Worm (Caenorhabditis elegans) whole organism, early embryonic: ENCODE data around the gene skr-13.

Source experiments
- B0310.2 ChIP-seq: sonication (generic microtip); optimal IDR thresholded peaks from 2 replicates; lab custom pipeline; 2016; ENCODE audit warnings: mild to moderate bottlenecking, missing genetic modification characterization, missing compliant biosample characterization
- aly-1 ChIP-seq: sonication (generic microtip); optimal IDR thresholded peaks from 2 replicates; lab custom pipeline; 2016; ENCODE audit warnings: missing genetic modification characterization, missing compliant biosample characterization
- ama-1 ChIP-seq: fragments of 150-350 bp; optimal IDR thresholded peaks from 2 replicates; lab custom pipeline; 2014
- ets-7 ChIP-seq: sonication (generic microtip); optimal IDR thresholded peaks from 2 replicates; lab custom pipeline; 2016; ENCODE audit warnings: missing genotype, missing genetic modification characterization, missing compliant biosample characterization
- flt-1 ChIP-seq: fragments of 200-800 bp; sonication (Bioruptor generic); IDR thresholded peaks from 2 replicates; pipeline ENCODE4 v1.3.6; 2022; ENCODE audit warnings: missing genetic modification characterization, missing compliant biosample characterization
- hmg-4 ChIP-seq: fragments of 200-800 bp; sonication (Bioruptor generic); optimal IDR thresholded peaks from 2 replicates; lab custom pipeline; 2018; ENCODE audit warnings: mild to moderate bottlenecking, missing genetic modification characterization, missing compliant biosample characterization
- hnd-1 ChIP-seq: sonication (generic microtip); optimal IDR thresholded peaks from 2 replicates; lab custom pipeline; 2016; ENCODE audit warnings: missing genetic modification characterization, missing compliant biosample characterization
- sea-1 ChIP-seq: fragments of 200-800 bp; sonication (Bioruptor generic); conservative IDR thresholded peaks from 2 replicates; pipeline ENCODE4 v1.3.6; 2022; ENCODE audit warnings: missing genetic modification characterization, missing compliant biosample characterization
- tbx-11 ChIP-seq: fragments of 200-800 bp; sonication (Bioruptor generic); IDR thresholded peaks from 2 replicates; pipeline ENCODE4 v1.3.6; 2022; ENCODE audit warnings: missing genetic modification characterization, missing compliant biosample characterization
- tbx-37 ChIP-seq: fragments of 200-800 bp; sonication (Bioruptor generic); conservative IDR thresholded peaks from 2 replicates; pipeline ENCODE4 v1.3.6; 2022; ENCODE audit warnings: missing genetic modification reagents, missing genetic modification characterization, missing compliant biosample characterization
- tra-4 ChIP-seq: sonication (generic microtip); optimal IDR thresholded peaks from 2 replicates; lab custom pipeline; 2017; ENCODE audit warnings: missing genetic modification characterization, missing compliant biosample characterization

ce11 chrIV:17193491-17193890 is 31.1 kb upstream of the skr-13 start:
- TF ChIP-seq aly-1 (tag; lab: Kevin White, UChicago) (no peak), ama-1 (lab: Kevin White, UChicago) (no peak), ets-7 (tag; lab: Kevin White, UChicago) (no peak), tbx-11 (GFP tag; lab: Robert Waterston, UW) (no peak), hnd-1 (no peak), tra-4 (tag; lab: Kevin White, UChicago) (no peak), B0310.2 (no peak), flt-1 (GFP tag; lab: Robert Waterston, UW) (no peak), hmg-4 (no peak), sea-1 (GFP tag; lab: Robert Waterston, UW) (no peak), tbx-37 (GFP tag; lab: Robert Waterston, UW) (no peak)
